Worm (Caenorhabditis elegans) whole organism, mixed stage, embryonic: ENCODE data around the gene clec-137.

ENCODE experiments used
- mep-1 ChIP-seq: fragments of 150-350 bp; optimal IDR thresholded peaks from 2 replicates; lab custom pipeline; 2017; ENCODE audit warnings: missing biosample characterization, missing genetic modification reagents, missing genetic modification characterization, inconsistent platforms
- nhr-237 ChIP-seq: fragments of 150-350 bp; optimal IDR thresholded peaks from 2 replicates; lab custom pipeline; 2014; ENCODE audit warnings: missing biosample characterization, missing genetic modification characterization
- unc-120 ChIP-seq: sonication (generic microtip); optimal IDR thresholded peaks from 2 replicates; lab custom pipeline; 2017; ENCODE audit warnings: missing genetic modification characterization, missing compliant biosample characterization; ENCODE audit not compliant: poor library complexity, severe bottlenecking
- unc-39 ChIP-seq: fragments of 150-350 bp; optimal IDR thresholded peaks from 2 replicates; lab custom pipeline; 2014; ENCODE audit warnings: missing biosample characterization, missing genetic modification characterization
- ztf-11 ChIP-seq: fragments of 150-350 bp; optimal IDR thresholded peaks from 2 replicates; lab custom pipeline; 2014; ENCODE audit warnings: missing biosample characterization, missing genetic modification characterization

DNA sequence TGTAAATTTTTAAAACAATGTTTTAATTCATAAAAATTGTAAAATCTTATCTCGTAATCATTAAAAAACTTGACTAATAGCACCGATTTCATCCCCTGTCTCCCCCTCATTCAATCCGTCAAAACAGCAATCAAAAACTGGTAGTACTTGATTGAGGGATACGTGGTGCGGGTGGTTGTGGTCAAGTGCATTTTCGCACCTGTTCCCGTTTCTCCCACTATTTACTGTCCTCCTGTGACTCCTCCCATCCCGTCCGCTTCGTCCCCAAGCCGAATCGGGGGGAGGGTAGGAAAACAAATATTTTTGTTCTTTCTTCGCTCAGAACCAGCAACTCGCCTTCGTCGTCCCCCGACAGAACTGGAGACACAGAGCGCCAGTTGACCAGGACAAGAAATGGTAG lies 30.9 kb upstream of the clec-137 start, which contains the start of gene lgc-27:
- TF ChIP-seq nhr-237 (tag; lab: Kevin White, UChicago), result no peak
- TF ChIP-seq unc-120 (tag; lab: Kevin White, UChicago), result no peak
- TF ChIP-seq unc-39, result no peak
- no peak for TF ChIP-seq ztf-11 (tag; lab: Kevin White, UChicago)
- no peak for TF ChIP-seq mep-1 (tag; lab: Kevin White, UChicago)
